Worm (Caenorhabditis elegans): ENCODE results near the gene C50E3.11.

C50E3.11 gene

DNA sequence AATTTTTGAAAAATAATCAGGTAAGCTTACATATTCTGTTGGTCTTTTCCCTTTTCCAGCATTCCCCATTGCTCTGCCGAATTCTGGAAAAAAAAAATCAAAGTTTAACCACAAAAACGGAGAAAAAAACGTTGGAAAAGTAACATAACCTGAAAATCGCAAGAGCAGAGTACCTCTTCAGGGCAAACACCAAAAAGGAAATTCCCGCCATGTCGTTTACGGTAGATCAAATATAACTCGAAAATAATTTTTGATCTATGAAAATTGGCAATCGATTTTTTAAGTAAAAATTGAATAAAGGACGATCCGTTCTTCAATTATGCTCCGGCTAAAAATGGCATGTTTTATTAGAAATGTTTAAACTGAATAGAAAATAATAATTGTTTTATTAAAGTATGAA lies at the start of gene C50E3.11:
C50E3.11 (minus strand) TSS at position 83 of the 400 bp plus-strand sequence.
- TF ChIP-seq aly-2 (tag; optimal IDR thresholded peaks at IDR 0.05) = no peak
- no peak for TF ChIP-seq nhr-21 (tag; optimal IDR thresholded peaks at IDR 0.05)
- no peak for TF ChIP-seq sma-9 (GFP tag; optimal IDR thresholded peaks at IDR 0.05)
- no peak for TF ChIP-seq sma-9 (tag; optimal IDR thresholded peaks at IDR 0.05)
- TF ChIP-seq nhr-10 (tag; optimal IDR thresholded peaks at IDR 0.05) = no peak
- TF ChIP-seq dmd-4 (tag; optimal IDR thresholded peaks at IDR 0.05) = no peak
- no peak for TF ChIP-seq nhr-11 (tag; optimal IDR thresholded peaks at IDR 0.05)

DNA sequence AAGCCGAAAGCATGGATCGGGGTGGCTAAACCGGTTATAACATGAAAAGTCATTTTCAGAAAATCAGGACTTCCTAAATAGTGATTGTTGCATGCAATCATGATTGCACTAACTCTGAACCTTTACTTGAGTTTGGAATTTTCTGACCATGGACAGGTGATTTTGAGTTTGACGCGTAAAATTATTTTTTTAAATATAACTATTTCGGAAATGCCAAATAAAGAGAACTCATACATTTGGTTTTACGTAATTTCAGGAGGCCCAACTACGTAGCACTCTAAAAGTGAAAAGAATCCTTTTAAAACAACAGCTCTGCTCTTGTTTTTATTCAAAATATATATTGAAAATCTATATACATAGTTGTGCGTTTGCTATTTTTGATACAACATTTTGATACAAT lies 48.5 kb upstream of the C50E3.11 start, which contains the start of gene srh-234:
srh-234 (minus strand) TSS at position 101 of the 400 bp plus-strand sequence.
- TF ChIP-seq elt-1 (tag; optimal IDR thresholded peaks at IDR 0.05) (no peak), nhr-25 (tag; optimal IDR thresholded peaks at IDR 0.05) (no peak), lin-13 (GFP tag; optimal IDR thresholded peaks at IDR 0.05) (no peak), egl-27 (tag; optimal IDR thresholded peaks at IDR 0.05) (no peak), nhr-6 (tag; optimal IDR thresholded peaks at IDR 0.05) (no peak), crh-2 (tag; optimal IDR thresholded peaks at IDR 0.05) (no peak), ztf-1 (GFP tag; conservative IDR thresholded peaks at IDR 0.05) (no peak), nhr-11 (tag; optimal IDR thresholded peaks at IDR 0.05) (no peak), ZK546.5 (tag; optimal IDR thresholded peaks at IDR 0.05) (no peak), alr-1 (tag; optimal IDR thresholded peaks at IDR 0.05) (no peak), mab-5 (tag; optimal IDR thresholded peaks at IDR 0.05) (no peak), nhr-77 (tag; optimal IDR thresholded peaks at IDR 0.05) (no peak), dmd-4 (tag; optimal IDR thresholded peaks at IDR 0.05) (no peak), ceh-16 (tag; optimal IDR thresholded peaks at IDR 0.05) (no peak), Y55F3AM.14 (GFP tag; optimal IDR thresholded peaks at IDR 0.05) (no peak), sem-4 (tag; optimal IDR thresholded peaks at IDR 0.05) (no peak), nhr-10 (tag; optimal IDR thresholded peaks at IDR 0.05) (no peak), sma-3 (GFP tag; optimal IDR thresholded peaks at IDR 0.05) (no peak)

DNA sequence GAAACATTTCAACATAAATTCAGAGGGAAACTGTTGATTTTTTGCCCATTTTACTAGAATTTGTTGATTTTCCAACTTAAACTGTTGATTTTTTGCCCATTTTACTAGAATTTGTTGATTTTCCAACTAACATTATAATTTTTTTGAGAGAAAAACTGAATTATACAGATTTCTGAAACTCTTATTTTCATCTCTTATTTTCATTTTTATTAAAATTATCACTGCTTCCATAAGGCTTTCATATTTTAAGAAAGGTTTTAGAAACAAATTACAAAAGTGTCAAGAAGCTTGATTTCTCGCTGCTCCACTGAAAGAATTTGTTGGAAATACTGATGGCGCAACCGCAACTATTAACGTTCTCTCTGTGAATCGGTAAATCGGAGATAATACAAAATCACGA lies 46.7 kb upstream of the C50E3.11 start:
- TF ChIP-seq elt-1 (tag; optimal IDR thresholded peaks at IDR 0.05) = no peak
- no peak for TF ChIP-seq nhr-21 (tag; optimal IDR thresholded peaks at IDR 0.05)
- TF ChIP-seq ztf-4 (tag; optimal IDR thresholded peaks at IDR 0.05) = no peak
- TF ChIP-seq fos-1 (tag; optimal IDR thresholded peaks at IDR 0.05) = no peak
- no peak for TF ChIP-seq R02D3.7 (tag; optimal IDR thresholded peaks at IDR 0.05)
- no peak for TF ChIP-seq ceh-82 (tag; optimal IDR thresholded peaks at IDR 0.05)
- TF ChIP-seq egl-27 (tag; optimal IDR thresholded peaks at IDR 0.05) = no peak
- TF ChIP-seq ztf-11 (tag; optimal IDR thresholded peaks at IDR 0.05) = no peak
- TF ChIP-seq peb-1 (tag; optimal IDR thresholded peaks at IDR 0.05) = no peak
- no peak for TF ChIP-seq blmp-1 (tag; optimal IDR thresholded peaks at IDR 0.05; ENCODE audit: insufficient read depth)
- TF ChIP-seq snpc-4 (tag; optimal IDR thresholded peaks at IDR 0.05) = no peak
- no peak for TF ChIP-seq lin-11 (tag; optimal IDR thresholded peaks at IDR 0.05)
- no peak for TF ChIP-seq zag-1 (tag; optimal IDR thresholded peaks at IDR 0.05)

DNA sequence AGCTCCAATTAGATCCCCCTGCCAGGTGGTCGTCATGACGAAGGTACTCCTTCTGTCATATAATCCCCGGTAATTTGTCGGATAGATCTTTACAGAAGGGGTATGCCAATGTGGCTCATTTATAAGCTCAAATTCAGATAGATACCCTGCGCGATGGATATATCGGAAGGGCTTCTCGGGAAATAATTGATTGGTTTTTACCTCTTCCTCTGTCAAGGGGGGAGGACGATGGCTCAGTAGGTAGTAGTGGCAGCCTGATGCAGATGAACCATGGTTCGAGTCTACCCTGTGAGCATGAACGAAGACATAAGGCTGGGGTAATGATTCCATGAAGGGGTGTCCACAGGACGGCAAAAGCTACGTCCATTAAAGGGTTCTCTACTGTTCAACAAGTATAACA lies 43.9 kb upstream of the C50E3.11 start:
- TF ChIP-seq mdl-1 (tag; optimal IDR thresholded peaks at IDR 0.05) = no peak
- no peak for TF ChIP-seq sma-3 (GFP tag; optimal IDR thresholded peaks at IDR 0.05)
- no peak for TF ChIP-seq lin-11 (tag; optimal IDR thresholded peaks at IDR 0.05)
- TF ChIP-seq nhr-10 (tag; optimal IDR thresholded peaks at IDR 0.05) = no peak
- TF ChIP-seq lsy-2 (tag; optimal IDR thresholded peaks at IDR 0.05) = no peak
- TF ChIP-seq lin-13 (GFP tag; optimal IDR thresholded peaks at IDR 0.05) = no peak
- no peak for TF ChIP-seq aly-2 (tag; optimal IDR thresholded peaks at IDR 0.05)

DNA sequence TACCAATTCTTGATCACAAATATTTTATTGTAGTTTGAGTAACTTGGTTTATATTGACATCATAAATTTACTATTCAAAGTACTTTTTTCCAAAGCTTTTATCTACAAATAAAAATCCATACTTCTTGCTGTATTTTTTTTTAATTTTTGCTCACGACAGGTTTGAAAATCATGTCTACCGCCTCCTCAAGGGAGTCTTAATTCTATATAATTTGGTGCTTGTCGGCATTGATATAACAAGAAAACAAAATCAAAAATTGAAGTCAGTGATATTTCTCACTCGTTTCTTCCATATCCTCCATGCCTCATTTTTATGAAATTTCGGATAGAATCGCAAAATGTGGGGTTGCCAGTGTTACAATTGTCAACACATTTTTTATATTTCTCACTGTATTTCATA lies 42.2 kb upstream of the C50E3.11 start, which contains the start of gene str-47:
str-47 (plus strand) TSS at position 301 of the 400 bp plus-strand sequence.
- no peak for TF ChIP-seq crh-2 (tag; optimal IDR thresholded peaks at IDR 0.05)
- TF ChIP-seq R02D3.7 (tag; optimal IDR thresholded peaks at IDR 0.05) = no peak
- TF ChIP-seq unc-55 (GFP tag; optimal IDR thresholded peaks at IDR 0.05) = no peak
- TF ChIP-seq lin-39 (tag; optimal IDR thresholded peaks at IDR 0.05) = no peak
- TF ChIP-seq unc-62 (GFP tag; optimal IDR thresholded peaks at IDR 0.05) = no peak
- no peak for TF ChIP-seq sem-4 (tag; optimal IDR thresholded peaks at IDR 0.05)
- TF ChIP-seq mab-5 (tag; optimal IDR thresholded peaks at IDR 0.05) = no peak
- no peak for TF ChIP-seq ceh-82 (tag; optimal IDR thresholded peaks at IDR 0.05)
- TF ChIP-seq mbf-1 (tag; optimal IDR thresholded peaks at IDR 0.05) = no peak
- no peak for TF ChIP-seq nhr-12 (tag; optimal IDR thresholded peaks at IDR 0.05)
- no peak for TF ChIP-seq nhr-25 (tag; optimal IDR thresholded peaks at IDR 0.05)
- no peak for TF ChIP-seq nhr-237 (tag; optimal IDR thresholded peaks at IDR 0.05)
- no peak for TF ChIP-seq peb-1 (tag; optimal IDR thresholded peaks at IDR 0.05)
- no peak for TF ChIP-seq nhr-23 (tag; optimal IDR thresholded peaks at IDR 0.05)
- no peak for TF ChIP-seq dmd-4 (tag; optimal IDR thresholded peaks at IDR 0.05)
- no peak for TF ChIP-seq nhr-10 (tag; optimal IDR thresholded peaks at IDR 0.05)
- no peak for TF ChIP-seq egl-27 (tag; optimal IDR thresholded peaks at IDR 0.05)
- no peak for TF ChIP-seq ama-1 (optimal IDR thresholded peaks at IDR 0.05)
